Worm (Caenorhabditis elegans): Measurements from ENCODE around the gene K02C4.2.

The K02C4.2 gene

ce11 chrII:8104998-8105397 is 29.4 kb downstream of the K02C4.2 start, which contains the start of gene sfxn-5:
Gene sfxn-5 (minus strand): TSS chrII:8105052.
- TF ChIP-seq F57A8.1 (GFP tag; optimal IDR thresholded peaks at IDR 0.05) (no peak), hmg-20 (GFP tag; IDR thresholded peaks at IDR 0.05) (no peak), ccch-3 (GFP tag; optimal IDR thresholded peaks at IDR 0.05) (no peak), hmg-1.2 (GFP tag; IDR thresholded peaks at IDR 0.05) (peak; percentile 26; the same call in 1 of the 2 replicates), mel-28 (tag; optimal IDR thresholded peaks at IDR 0.05; ENCODE audit: borderline replicate concordance) (no peak), dpl-1 (GFP tag; optimal IDR thresholded peaks at IDR 0.05) (no peak), nhr-80 (tag; optimal IDR thresholded peaks at IDR 0.05) (peak; percentile 49), sdz-38 (tag; optimal IDR thresholded peaks at IDR 0.05) (no peak), unc-62 (GFP tag; optimal IDR thresholded peaks at IDR 0.05) (no peak), lin-40 (tag; optimal IDR thresholded peaks at IDR 0.05) (no peak)

- TF ChIP-seq ztf-26 (tag; optimal IDR thresholded peaks at IDR 0.05) (peak; percentile 88), sdz-38 (tag; optimal IDR thresholded peaks at IDR 0.05) (no peak), hlh-26 (GFP tag; conservative IDR thresholded peaks at IDR 0.05) (no peak), hsf-1 (GFP tag; IDR thresholded peaks at IDR 0.05) (peak; percentile 33; the same call in 1 of the 2 replicates), ceh-40 (GFP tag; IDR thresholded peaks at IDR 0.05) (peak; percentile 92), Y53G8AR.9 (GFP tag; conservative IDR thresholded peaks at IDR 0.05) (0 out of 2 replicates have a peak, but pooled peaks have one; percentile 32), nfya-1 (tag; optimal IDR thresholded peaks at IDR 0.05; ENCODE audit: borderline replicate concordance, insufficient read depth) (no peak), egl-18 (GFP tag; IDR thresholded peaks at IDR 0.05) (no peak), snpc-3.4 (tag; optimal IDR thresholded peaks at IDR 0.05) (peak; percentile 76), ekl-4 (GFP tag; IDR thresholded peaks at IDR 0.05) (peak; percentile 91), mxl-1 (tag; optimal IDR thresholded peaks at IDR 0.05) (peak; percentile 92), let-607 (tag; optimal IDR thresholded peaks at IDR 0.05) (peak; percentile 52 to 68), madf-6 (GFP tag; IDR thresholded peaks at IDR 0.05) (no peak), cebp-2 (GFP tag; IDR thresholded peaks at IDR 0.05) (peak; percentile 88; the same call in 1 of the 2 replicates), bed-2 (GFP tag; IDR thresholded peaks at IDR 0.05) (no peak), attf-6 (GFP tag; IDR thresholded peaks at IDR 0.05) (peak; percentile 51; the same call in 1 of the 2 replicates), lsl-1 (GFP tag; optimal IDR thresholded peaks at IDR 0.05) (no peak), lin-26 (GFP tag; IDR thresholded peaks at IDR 0.05) (peak; percentile 98; the same call in 1 of the 2 replicates), B0261.1 (tag; optimal IDR thresholded peaks at IDR 0.05) (peak; percentile 86), efl-1 (GFP tag; optimal IDR thresholded peaks at IDR 0.05) (peak; percentile 43), hmg-20 (GFP tag; IDR thresholded peaks at IDR 0.05) (peak; percentile 75), nhr-80 (tag; optimal IDR thresholded peaks at IDR 0.05) (peak; percentile 75), him-1 (tag; optimal IDR thresholded peaks at IDR 0.05) (peak; percentile 92), rpc-1 (optimal IDR thresholded peaks at IDR 0.05) (peak; percentile 94), rpc-1 (tag; optimal IDR thresholded peaks at IDR 0.05) (peak; percentile 97), madf-8 (GFP tag; conservative IDR thresholded peaks at IDR 0.05) (no peak), bed-1 (GFP tag; IDR thresholded peaks at IDR 0.05) (0 out of 2 replicates have a peak, but pooled peaks have one; percentile 50), mes-4 (tag; optimal IDR thresholded peaks at IDR 0.05) (peak; percentile 68), ccch-3 (GFP tag; optimal IDR thresholded peaks at IDR 0.05) (no peak), atf-7 (tag; optimal IDR thresholded peaks at IDR 0.05) (peak; percentile 91), F10E7.11 (tag; optimal IDR thresholded peaks at IDR 0.05) (peak; percentile 88), mcd-1 (GFP tag; IDR thresholded peaks at IDR 0.05) (no peak), B0336.3 (GFP tag; IDR thresholded peaks at IDR 0.05) (no peak; the same call in 1 of the 2 replicates), mel-28 (tag; optimal IDR thresholded peaks at IDR 0.05; ENCODE audit: borderline replicate concordance) (no peak), dpl-1 (GFP tag; optimal IDR thresholded peaks at IDR 0.05) (no peak), ztf-6 (GFP tag; IDR thresholded peaks at IDR 0.05) (peak; percentile 29; the same call in 1 of the 2 replicates), athp-1 (tag; optimal IDR thresholded peaks at IDR 0.05) (no peak), fkh-3 (tag; optimal IDR thresholded peaks at IDR 0.05) (peak; percentile 84), egrh-3 (GFP tag; IDR thresholded peaks at IDR 0.05) (no peak), akir-1 (GFP tag; optimal IDR thresholded peaks at IDR 0.05) (peak; percentile 77)
Observed at ce11 chrII:8106921-8107695, 31.5 kb downstream of the K02C4.2 start, which contains the start of the genes chst-1 and C41C4.9. Gene chst-1 (minus strand): TSS chrII:8106971. Gene C41C4.9 (plus strand): TSS chrII:8107645.

All from whole organism, young adult.